Worm (Caenorhabditis elegans) whole organism, L1 larva: ENCODE data around the gene C25E10.11.

Source experiments
- C34B4.2 ChIP-seq: sonication (generic microtip); optimal IDR thresholded peaks from 2 replicates; lab custom pipeline; 2017; ENCODE audit warnings: mild to moderate bottlenecking, missing genetic modification characterization, missing compliant biosample characterization
- aly-2 ChIP-seq: fragments of 150-350 bp; optimal IDR thresholded peaks from 2 replicates; lab custom pipeline; 2014; ENCODE audit warnings: missing biosample characterization, missing genetic modification characterization
- ama-1 ChIP-seq: fragments of 150-350 bp; optimal IDR thresholded peaks from 2 replicates; lab custom pipeline; 2014
- dpl-1 ChIP-seq, 3 experiments: fragments of 150-350 bp in 2 of 3; sonication (generic microtip) in 1 of 3; optimal IDR thresholded peaks; 2 replicates each; lab custom pipeline; 2014 to 2017; ENCODE audit warnings: missing biosample characterization in 3 of 3, missing genetic modification characterization in 3 of 3, missing genetic modification reagents in 3 of 3
- elt-3 ChIP-seq, 6 experiments: fragments of 150-350 bp in 1 of 6; sonication (generic microtip); optimal IDR thresholded peaks; 2 replicates each; lab custom pipeline; 2017 to 2018; ENCODE audit warnings: missing biosample characterization in 6 of 6, missing genetic modification characterization in 6 of 6, inconsistent platforms in 1 of 6
- hlh-4 ChIP-seq: sonication (generic microtip); optimal IDR thresholded peaks from 2 replicates; lab custom pipeline; 2016; ENCODE audit warnings: mild to moderate bottlenecking, missing genetic modification characterization, missing compliant biosample characterization
- snpc-4 ChIP-seq: fragments of 150-350 bp; optimal IDR thresholded peaks from 2 replicates; lab custom pipeline; 2014; ENCODE audit warnings: missing biosample characterization, missing genetic modification characterization
- swsn-7 ChIP-seq: sonication (generic microtip); optimal IDR thresholded peaks from 2 replicates; lab custom pipeline; 2016; ENCODE audit warnings: missing genetic modification characterization, missing compliant biosample characterization
- unc-62 ChIP-seq: fragments of 150-350 bp; optimal IDR thresholded peaks from 2 replicates; lab custom pipeline; 2014; ENCODE audit warnings: missing biosample characterization, missing genetic modification reagents, missing genetic modification characterization
- ztf-4 ChIP-seq: fragments of 150-350 bp; optimal IDR thresholded peaks from 2 replicates; lab custom pipeline; 2014; ENCODE audit warnings: missing biosample characterization, missing genetic modification characterization

- TF ChIP-seq elt-3 (tag; optimal IDR thresholded peaks at IDR 0.05; lab: Kevin White, UChicago) (peak in 1 of 6 experiments; percentile 69), ama-1 (lab: Kevin White, UChicago) (no peak), dpl-1 (GFP tag; optimal IDR thresholded peaks at IDR 0.05; lab: Kevin White, UChicago) (no peak), ztf-4 (tag; lab: Kevin White, UChicago) (no peak), unc-62 (GFP tag; lab: Kevin White, UChicago) (no peak), aly-2 (tag; lab: Kevin White, UChicago) (no peak), swsn-7 (no peak), C34B4.2 (no peak), hlh-4 (tag; lab: Kevin White, UChicago) (no peak), snpc-4 (no peak)
Observed at ce11 chrV:9078815-9079525, 20.4 kb upstream of the C25E10.11 start.
